Worm (Caenorhabditis elegans): Measurements from ENCODE around the gene pccb-1.

DNA sequence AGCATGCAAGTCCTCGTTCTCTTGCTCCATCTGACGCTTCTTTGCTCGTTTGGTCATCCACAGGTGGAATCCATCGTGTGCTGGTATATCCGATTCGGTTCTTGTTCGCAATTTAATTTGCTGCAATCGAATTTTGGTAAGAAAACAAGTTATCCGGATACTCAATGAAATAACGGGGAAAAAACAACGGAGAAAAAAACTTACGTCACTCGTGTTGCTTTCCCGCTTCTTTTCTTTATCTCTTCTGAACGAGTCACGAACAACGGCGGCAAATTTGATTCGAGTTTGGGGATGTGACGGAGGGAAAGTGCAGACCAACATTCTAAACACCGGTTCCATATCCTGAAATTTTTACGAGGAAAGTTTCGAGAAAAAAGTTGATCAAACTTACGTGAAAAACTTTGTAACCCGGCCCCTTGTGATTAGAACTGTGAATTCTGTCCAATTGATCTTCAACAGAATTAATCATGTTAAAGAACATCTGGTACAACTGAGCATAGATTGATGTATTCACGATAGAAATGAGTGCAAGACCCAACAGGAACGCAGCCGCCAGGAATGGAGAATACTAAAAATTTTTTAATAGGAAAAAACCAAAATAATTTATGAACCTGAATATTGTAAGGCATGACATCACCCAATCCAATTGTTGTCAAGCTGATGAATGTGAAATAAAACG is 37.9 kb upstream of the pccb-1 start:
- TF ChIP-seq nhr-11 (tag; optimal IDR thresholded peaks at IDR 0.05) (no peak), snpc-4 (tag; optimal IDR thresholded peaks at IDR 0.05) (no peak), ama-1 (optimal IDR thresholded peaks at IDR 0.05) (no peak), skn-1 (tag; optimal IDR thresholded peaks at IDR 0.05) (no peak), nhr-77 (tag; optimal IDR thresholded peaks at IDR 0.05) (no peak), fos-1 (tag; optimal IDR thresholded peaks at IDR 0.05) (no peak), peb-1 (tag; optimal IDR thresholded peaks at IDR 0.05) (no peak), aly-2 (tag; optimal IDR thresholded peaks at IDR 0.05) (no peak), ztf-1 (GFP tag; conservative IDR thresholded peaks at IDR 0.05) (no peak)

Data from whole organism, L2 larva.